Worm (Caenorhabditis elegans) whole organism, young adult: ENCODE results near the gene str-187.
A peak's percentile ranks its signal among the peaks of the same experiment; 100 is the strongest.

Source experiments
- F52B5.7 ChIP-seq: sonication (generic microtip); optimal IDR thresholded peaks from 2 replicates; lab custom pipeline; 2016; ENCODE audit warnings: mild to moderate bottlenecking, missing genetic modification characterization, missing compliant biosample characterization
- F57A8.1 ChIP-seq: fragments of 200-800 bp; sonication (Bioruptor generic); optimal IDR thresholded peaks from 2 replicates; lab custom pipeline; 2018; ENCODE audit warnings: mild to moderate bottlenecking, missing genetic modification characterization, moderate library complexity, missing compliant biosample characterization
- Y53F4B.3 ChIP-seq: fragments of 200-800 bp; sonication (Bioruptor generic); IDR thresholded peaks from 2 replicates; pipeline ENCODE4 v1.3.6; 2022; ENCODE audit warnings: missing genetic modification reagents, missing genetic modification characterization, missing compliant biosample characterization
- Y67H2A.10 ChIP-seq: fragments of 200-800 bp; sonication (Bioruptor generic); conservative IDR thresholded peaks from 2 replicates; pipeline ENCODE4 v1.3.6; 2022; ENCODE audit warnings: missing genetic modification reagents, missing genetic modification characterization, missing compliant biosample characterization
- ama-1 ChIP-seq, 3 experiments: fragments of 150-350 bp in 1 of 3; sonication (generic microtip) in 2 of 3; optimal IDR thresholded peaks; 2 replicates each; lab custom pipeline; 2014 to 2018; ENCODE audit warnings: missing biosample characterization in 2 of 3, missing genetic modification characterization in 2 of 3, missing genetic modification reagents in 2 of 3
- aptf-2 ChIP-seq: fragments of 200-800 bp; sonication (Bioruptor generic); conservative IDR thresholded peaks from 2 replicates; pipeline ENCODE4 v1.3.6; 2022; ENCODE audit warnings: missing genetic modification reagents, missing genetic modification characterization, missing compliant biosample characterization
- atf-7 ChIP-seq: sonication (generic microtip); optimal IDR thresholded peaks from 2 replicates; lab custom pipeline; 2017; ENCODE audit warnings: mild to moderate bottlenecking, missing genetic modification characterization, missing compliant biosample characterization
- bed-2 ChIP-seq: fragments of 200-800 bp; sonication (Bioruptor generic); IDR thresholded peaks from 2 replicates; pipeline ENCODE4 v1.3.6; 2022; ENCODE audit warnings: missing genetic modification reagents, missing genetic modification characterization, missing compliant biosample characterization
- madf-8 ChIP-seq: fragments of 200-800 bp; sonication (Bioruptor generic); conservative IDR thresholded peaks from 2 replicates; pipeline ENCODE4 v1.3.6; 2022; ENCODE audit warnings: missing genetic modification reagents, missing genetic modification characterization, missing compliant biosample characterization
- snpc-1.3 ChIP-seq: sonication (generic microtip); optimal IDR thresholded peaks from 2 replicates; lab custom pipeline; 2017; ENCODE audit warnings: missing genetic modification characterization, mild to moderate bottlenecking, missing compliant biosample characterization, antibody characterized with exemption, moderate library complexity, missing genotype, missing genetic modification reagents; ENCODE audit not compliant: insufficient read depth
- unc-130 ChIP-seq: sonication (generic microtip); optimal IDR thresholded peaks from 2 replicates; lab custom pipeline; 2016; ENCODE audit warnings: missing genetic modification reagents, missing genetic modification characterization, missing compliant biosample characterization
- ztf-22 ChIP-seq: fragments of 200-800 bp; sonication (Bioruptor generic); optimal IDR thresholded peaks from 2 replicates; lab custom pipeline; 2018; ENCODE audit warnings: mild to moderate bottlenecking, missing genetic modification characterization, moderate library complexity, missing compliant biosample characterization

- TF ChIP-seq Y67H2A.10 (GFP tag; lab: Robert Waterston, UW) (no peak), ama-1 (optimal IDR thresholded peaks at IDR 0.05; lab: Kevin White, UChicago) (no peak), ama-1 (GFP tag; optimal IDR thresholded peaks at IDR 0.05; lab: Kevin White, UChicago) (no peak), bed-2 (GFP tag; lab: Robert Waterston, UW) (no peak), Y53F4B.3 (GFP tag; lab: Robert Waterston, UW) (no peak), unc-130 (GFP tag; lab: Kevin White, UChicago) (no peak), snpc-1.3 (tag; lab: Kevin White, UChicago) (no peak), aptf-2 (GFP tag; lab: Robert Waterston, UW) (no peak), F52B5.7 (tag; lab: Kevin White, UChicago) (no peak), F57A8.1 (no peak), madf-8 (no peak), ztf-22 (GFP tag; lab: Kevin White, UChicago) (peak; percentile 63), atf-7 (tag; lab: Kevin White, UChicago) (peak; percentile 45)
Measured at ce11 chrIV:17245200-17245599, 20.2 kb upstream of the str-187 start, which contains the start of gene ZK550.2.
